Fruit fly (Drosophila melanogaster) whole organism, embryonic: ENCODE measurements around the gene Fpgs1.

Experiments
- B-H1 ChIP-seq: fragments of 200-800 bp; sonication (Bioruptor generic); IDR thresholded peaks from 3 replicates; pipeline ENCODE4 v1.3.6; 2022; ENCODE audit warnings: missing biosample characterization, missing genetic modification characterization
- Bgb ChIP-seq: fragments of 200-800 bp; sonication (Bioruptor generic); IDR thresholded peaks from 2 replicates; pipeline ENCODE4 v1.3.6; 2022; ENCODE audit warnings: missing biosample characterization, missing genetic modification characterization; ENCODE audit not compliant: partially characterized antibody
- BtbVII ChIP-seq: fragments of 200-800 bp; sonication (Bioruptor generic); optimal IDR thresholded peaks from 3 replicates; lab custom pipeline; 2017; ENCODE audit warnings: missing biosample characterization, mild to moderate bottlenecking, missing genetic modification characterization
- Bteb2 ChIP-seq: fragments of 200-800 bp; sonication (Bioruptor generic); optimal IDR thresholded peaks from 2 replicates; lab custom pipeline; 2016; ENCODE audit warnings: missing biosample characterization, missing genetic modification characterization
- CG10366 ChIP-seq: fragments of 200-800 bp; sonication (Bioruptor generic); IDR thresholded peaks from 2 replicates; pipeline ENCODE4 v1.3.6; 2022; ENCODE audit warnings: missing biosample characterization, missing genetic modification characterization
- CG11504 ChIP-seq: fragments of 200-800 bp; sonication (Bioruptor generic); optimal IDR thresholded peaks from 3 replicates; lab custom pipeline; 2019; ENCODE audit warnings: missing biosample characterization, mild to moderate bottlenecking, missing genetic modification characterization, moderate library complexity
- CG12236 ChIP-seq: fragments of 200-800 bp; sonication (Bioruptor generic); optimal IDR thresholded peaks from 2 replicates; lab custom pipeline; 2016; ENCODE audit warnings: missing biosample characterization, missing genetic modification characterization
- CG12769 ChIP-seq: fragments of 200-800 bp; sonication (Bioruptor generic); optimal IDR thresholded peaks from 2 replicates; lab custom pipeline; 2019; ENCODE audit warnings: missing biosample characterization, mild to moderate bottlenecking, missing genetic modification characterization, moderate library complexity
- CG14710 ChIP-seq: fragments of 200-800 bp; sonication (Bioruptor generic); optimal IDR thresholded peaks from 3 replicates; lab custom pipeline; 2019; ENCODE audit warnings: missing biosample characterization, mild to moderate bottlenecking, missing genetic modification characterization, moderate library complexity
- CG15073 ChIP-seq: fragments of 200-800 bp; sonication (Bioruptor generic); optimal IDR thresholded peaks from 2 replicates; lab custom pipeline; 2016; ENCODE audit warnings: missing biosample characterization, missing genetic modification characterization
- CG16863 ChIP-seq: fragments of 200-800 bp; sonication (Bioruptor generic); optimal IDR thresholded peaks from 3 replicates; lab custom pipeline; 2016; ENCODE audit warnings: missing biosample characterization, missing genetic modification characterization
- CG17385 ChIP-seq: fragments of 200-800 bp; sonication (Bioruptor generic); optimal IDR thresholded peaks from 3 replicates; lab custom pipeline; 2018; ENCODE audit warnings: missing biosample characterization, mild to moderate bottlenecking, missing genetic modification characterization
- CG2129 ChIP-seq: fragments of 200-800 bp; sonication (Bioruptor generic); IDR thresholded peaks from 2 replicates; pipeline ENCODE4 v1.3.6; 2022; ENCODE audit warnings: missing biosample characterization, missing genetic modification characterization; ENCODE audit not compliant: partially characterized antibody
- CG30020 ChIP-seq: fragments of 200-800 bp; optimal IDR thresholded peaks from 2 replicates; lab custom pipeline; 2019; ENCODE audit warnings: missing biosample characterization, mild to moderate bottlenecking, missing genetic modification characterization, moderate library complexity
- CG32772 ChIP-seq: fragments of 200-800 bp; sonication (Bioruptor generic); IDR thresholded peaks from 2 replicates; pipeline ENCODE4 v1.3.6; 2022; ENCODE audit warnings: missing biosample characterization, missing genetic modification characterization
- CG3838 ChIP-seq: fragments of 200-800 bp; sonication (Bioruptor generic); optimal IDR thresholded peaks from 3 replicates; lab custom pipeline; 2016; ENCODE audit warnings: missing biosample characterization, missing genetic modification characterization
- CG4328 ChIP-seq: fragments of 200-800 bp; sonication (Bioruptor generic); optimal IDR thresholded peaks from 3 replicates; lab custom pipeline; 2017; ENCODE audit warnings: missing biosample characterization, missing genetic modification reagents, missing genetic modification characterization
- CG5245 ChIP-seq: fragments of 200-800 bp; sonication (Bioruptor generic); optimal IDR thresholded peaks from 3 replicates; lab custom pipeline; 2016; ENCODE audit warnings: missing biosample characterization, missing genetic modification characterization
- CG7556 ChIP-seq: fragments of 200-800 bp; sonication (Bioruptor generic); optimal IDR thresholded peaks from 2 replicates; lab custom pipeline; 2017; ENCODE audit warnings: missing biosample characterization, mild to moderate bottlenecking, missing genetic modification characterization
- CG8388 ChIP-seq: fragments of 200-800 bp; sonication (Bioruptor generic); optimal IDR thresholded peaks from 2 replicates; lab custom pipeline; 2019; ENCODE audit warnings: missing biosample characterization, mild to moderate bottlenecking, missing genetic modification characterization, moderate library complexity
- Camta ChIP-seq: fragments of 200-800 bp; sonication (Bioruptor generic); optimal IDR thresholded peaks from 2 replicates; lab custom pipeline; 2016; ENCODE audit warnings: missing biosample characterization, missing genetic modification characterization
- Dek ChIP-seq: fragments of 200-800 bp; sonication (Bioruptor generic); optimal IDR thresholded peaks from 3 replicates; lab custom pipeline; 2019; ENCODE audit warnings: missing biosample characterization, mild to moderate bottlenecking, missing genetic modification characterization, moderate library complexity
- Dref ChIP-seq: fragments of 200-800 bp; sonication (Bioruptor generic); IDR thresholded peaks from 2 replicates; pipeline ENCODE4 v1.3.6; 2022; ENCODE audit warnings: missing biosample characterization, missing genetic modification characterization
- ERR ChIP-seq: fragments of 200-800 bp; sonication (Bioruptor generic); optimal IDR thresholded peaks from 2 replicates; lab custom pipeline; 2016; ENCODE audit warnings: missing biosample characterization, missing genetic modification characterization
- Gsc ChIP-seq: fragments of 200-800 bp; sonication (Bioruptor generic); IDR thresholded peaks from 2 replicates; pipeline ENCODE4 v1.3.6; 2022; ENCODE audit warnings: missing biosample characterization, missing genetic modification characterization
- Hey ChIP-seq: fragments of 200-800 bp; sonication (Bioruptor generic); optimal IDR thresholded peaks from 3 replicates; lab custom pipeline; 2018; ENCODE audit warnings: missing biosample characterization, mild to moderate bottlenecking, missing genetic modification characterization
- Lhr ChIP-seq: fragments of 200-800 bp; sonication (Bioruptor generic); optimal IDR thresholded peaks from 3 replicates; lab custom pipeline; 2017; ENCODE audit warnings: mild to moderate bottlenecking, missing biosample characterization, missing genetic modification reagents, missing genetic modification characterization
- Lim3 ChIP-seq: fragments of 200-800 bp; sonication (Bioruptor generic); IDR thresholded peaks from 2 replicates; pipeline ENCODE4 v1.3.6; 2022; ENCODE audit warnings: missing biosample characterization, missing genetic modification characterization
- MTF-1 ChIP-seq: fragments of 200-800 bp; sonication (Bioruptor generic); optimal IDR thresholded peaks from 2 replicates; lab custom pipeline; 2018; ENCODE audit warnings: missing biosample characterization, mild to moderate bottlenecking, missing genetic modification characterization, borderline replicate concordance
- Mes4 ChIP-seq: fragments of 200-800 bp; sonication (Bioruptor generic); optimal IDR thresholded peaks from 2 replicates; lab custom pipeline; 2016; ENCODE audit warnings: missing biosample characterization, missing genetic modification characterization
- NFAT ChIP-seq: fragments of 200-800 bp; sonication (Bioruptor generic); IDR thresholded peaks from 2 replicates; pipeline ENCODE4 v1.3.6; 2022; ENCODE audit warnings: missing biosample characterization, missing genetic modification characterization
- Neu2 ChIP-seq: fragments of 200-800 bp; sonication (Bioruptor generic); optimal IDR thresholded peaks from 3 replicates; lab custom pipeline; 2016; ENCODE audit warnings: missing biosample characterization, missing genetic modification characterization, borderline replicate concordance
- Nf-YA ChIP-seq: fragments of 200-800 bp; sonication (Bioruptor generic); IDR thresholded peaks from 2 replicates; pipeline ENCODE4 v1.3.6; 2022; ENCODE audit warnings: missing biosample characterization, missing genetic modification characterization
- Oaz ChIP-seq: fragments of 200-800 bp; sonication (Bioruptor generic); IDR thresholded peaks from 2 replicates; pipeline ENCODE4 v1.3.6; 2022; ENCODE audit warnings: missing biosample characterization, missing genetic modification characterization
- Taf1 ChIP-seq: fragments of 200-800 bp; sonication (Bioruptor generic); IDR thresholded peaks from 2 replicates; pipeline ENCODE4 v1.3.6; 2022; ENCODE audit warnings: missing biosample characterization, missing genetic modification characterization
- bbx ChIP-seq: fragments of 200-800 bp; sonication (Bioruptor generic); IDR thresholded peaks from 2 replicates; pipeline ENCODE4 v1.3.6; 2022; ENCODE audit warnings: missing biosample characterization, missing genetic modification characterization; ENCODE audit not compliant: partially characterized antibody
- dan ChIP-seq: fragments of 200-800 bp; sonication (Bioruptor generic); IDR thresholded peaks from 2 replicates; pipeline ENCODE4 v1.3.6; 2022; ENCODE audit warnings: missing biosample characterization, missing genetic modification characterization
- mld ChIP-seq: fragments of 200-800 bp; sonication (Bioruptor generic); IDR thresholded peaks from 3 replicates; pipeline ENCODE4 v1.3.6; 2022; ENCODE audit warnings: missing biosample characterization, missing genetic modification characterization; ENCODE audit not compliant: partially characterized antibody
- oc ChIP-seq: fragments of 200-800 bp; sonication (Bioruptor generic); optimal IDR thresholded peaks from 2 replicates; lab custom pipeline; 2018; ENCODE audit warnings: missing biosample characterization, mild to moderate bottlenecking, missing genetic modification characterization, moderate library complexity
- prd ChIP-seq, 3 experiments: fragments of >200 bp in 2 of 3; fragments of 200-800 bp in 1 of 3; sonication (Bioruptor generic) in 1 of 3; optimal IDR thresholded peaks in 2 of 3; IDR thresholded peaks in 1 of 3; 2 replicates in 2 of 3; 3 replicates in 1 of 3; pipeline versions ENCODE4 v1.3.6 to Lab custom; 2017 to 2022; ENCODE audit warnings: missing biosample characterization in 1 of 3, missing genetic modification characterization in 1 of 3
- rib ChIP-seq: fragments of 200-800 bp; sonication (Bioruptor generic); IDR thresholded peaks from 2 replicates; pipeline ENCODE4 v1.3.6; 2022; ENCODE audit warnings: missing biosample characterization, missing genetic modification characterization
- scrt ChIP-seq: fragments of 200-800 bp; sonication (Bioruptor generic); optimal IDR thresholded peaks from 2 replicates; lab custom pipeline; 2018; ENCODE audit warnings: missing biosample characterization, mild to moderate bottlenecking, missing genetic modification characterization, moderate library complexity
- seq ChIP-seq: fragments of 200-800 bp; sonication (Bioruptor generic); IDR thresholded peaks from 2 replicates; pipeline ENCODE4 v1.3.6; 2022; ENCODE audit warnings: missing biosample characterization, missing genetic modification characterization
- sisA ChIP-seq: fragments of 200-800 bp; sonication (Bioruptor generic); IDR thresholded peaks from 2 replicates; pipeline ENCODE4 v1.3.6; 2022; ENCODE audit warnings: missing biosample characterization, missing genetic modification characterization
- sob ChIP-seq: fragments of 200-800 bp; sonication (Bioruptor generic); IDR thresholded peaks from 2 replicates; pipeline ENCODE4 v1.3.6; 2022; ENCODE audit warnings: missing biosample characterization, missing genetic modification characterization
- ssp ChIP-seq: fragments of 200-800 bp; sonication (Bioruptor generic); IDR thresholded peaks from 2 replicates; pipeline ENCODE4 v1.3.6; 2022; ENCODE audit warnings: missing biosample characterization, missing genetic modification characterization
- ttk ChIP-seq: fragments of 200-800 bp; sonication (Bioruptor generic); IDR thresholded peaks from 2 replicates; pipeline ENCODE4 v2.1.2; 2022; ENCODE audit warnings: missing biosample characterization, missing genetic modification characterization
- tx ChIP-seq: fragments of 200-800 bp; sonication (Bioruptor generic); optimal IDR thresholded peaks from 2 replicates; lab custom pipeline; 2016; ENCODE audit warnings: missing biosample characterization, missing genetic modification characterization
- unc-4 ChIP-seq: fragments of 200-800 bp; sonication (Bioruptor generic); IDR thresholded peaks from 2 replicates; pipeline ENCODE4 v1.3.6; 2022; ENCODE audit warnings: missing biosample characterization, missing genetic modification characterization; ENCODE audit not compliant: partially characterized antibody
- wor ChIP-seq: fragments of 200-800 bp; sonication (Bioruptor generic); IDR thresholded peaks from 2 replicates; pipeline ENCODE4 v1.3.6; 2022; ENCODE audit warnings: missing biosample characterization, missing genetic modification characterization
- zf30C ChIP-seq: fragments of 200-800 bp; sonication (Bioruptor generic); optimal IDR thresholded peaks from 3 replicates; lab custom pipeline; 2018; ENCODE audit warnings: missing biosample characterization, mild to moderate bottlenecking, missing genetic modification characterization

Gene Fpgs1

DNA sequence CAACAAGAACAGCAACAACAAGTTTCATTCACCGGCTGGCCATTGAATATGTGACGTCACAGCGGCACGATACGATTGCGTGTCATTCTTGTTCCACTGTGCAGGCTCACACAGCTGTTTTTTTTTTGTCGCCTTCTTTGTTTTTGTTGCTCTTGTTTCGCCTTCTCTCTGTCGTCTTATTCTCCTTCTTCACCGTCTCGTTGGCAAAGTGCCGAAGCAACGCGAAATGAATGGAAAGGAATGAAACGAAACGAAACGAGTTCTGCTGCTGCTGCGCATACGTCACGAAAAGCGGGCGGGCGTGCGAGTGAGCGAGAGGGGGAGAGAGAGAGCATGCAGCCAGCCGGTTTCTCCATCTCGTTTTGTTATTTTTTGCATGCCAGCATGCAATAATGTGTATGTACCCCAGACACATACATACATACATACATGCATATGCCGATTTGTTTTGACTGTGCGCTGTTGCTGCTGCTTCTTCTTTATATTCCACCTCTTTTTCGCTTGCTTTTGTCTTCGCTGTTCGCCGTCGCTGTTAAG, 36.9 kb upstream of the Fpgs1 start (continued):
- TF ChIP-seq Nf-YA: no peak
- TF ChIP-seq CG32772: no peak
- TF ChIP-seq CG5245 (GFP tag; lab: Kevin White, UChicago): no peak
- TF ChIP-seq prd (optimal IDR thresholded peaks at IDR 0.05; lab: Kevin White, UChicago): no peak
- TF ChIP-seq prd (GFP tag; IDR thresholded peaks at IDR 0.05; lab: Robert Waterston, UW): no peak
- no peak for TF ChIP-seq wor (GFP tag; lab: Robert Waterston, UW)
- no peak for TF ChIP-seq Lim3 (GFP tag; lab: Robert Waterston, UW)
- TF ChIP-seq ERR (GFP tag; lab: Kevin White, UChicago): no peak
- TF ChIP-seq tx: no peak
- no peak for TF ChIP-seq Dek (tag; lab: Kevin White, UChicago)
- no peak for TF ChIP-seq CG30020 (tag; lab: Kevin White, UChicago)
- no peak for TF ChIP-seq CG16863 (GFP tag; lab: Kevin White, UChicago)
- no peak for TF ChIP-seq CG12236 (GFP tag; lab: Kevin White, UChicago)
- TF ChIP-seq CG4328 (GFP tag; lab: Kevin White, UChicago): no peak
- no peak for TF ChIP-seq Gsc (GFP tag; lab: Robert Waterston, UW)
- TF ChIP-seq BtbVII (GFP tag; lab: Kevin White, UChicago): peak; percentile 41
- TF ChIP-seq CG14710: no peak
- no peak for TF ChIP-seq Camta (GFP tag; lab: Kevin White, UChicago)
- no peak for TF ChIP-seq seq (GFP tag; lab: Robert Waterston, UW)
- TF ChIP-seq Dref (GFP tag; lab: Robert Waterston, UW): no peak
- peak; percentile 28 for TF ChIP-seq scrt (GFP tag; lab: Kevin White, UChicago)
- no peak for TF ChIP-seq unc-4
- TF ChIP-seq Taf1 (GFP tag; lab: Robert Waterston, UW): no peak
- no peak for TF ChIP-seq Mes4 (GFP tag; lab: Kevin White, UChicago)
- peak; percentile 87 for TF ChIP-seq CG17385
- TF ChIP-seq CG7556 (GFP tag; lab: Kevin White, UChicago): no peak
- no peak for TF ChIP-seq MTF-1
- TF ChIP-seq Bgb (GFP tag; lab: Robert Waterston, UW): no peak
- no peak for TF ChIP-seq sob
- 0 out of 2 replicates have a peak, but pooled peaks have one; percentile 11 for TF ChIP-seq bbx
- TF ChIP-seq ttk (GFP tag; lab: Robert Waterston, UW): no peak
- TF ChIP-seq CG2129 (GFP tag; lab: Robert Waterston, UW): no peak
- no peak for TF ChIP-seq CG8388 (GFP tag; lab: Kevin White, UChicago)
- TF ChIP-seq zf30C (GFP tag; lab: Kevin White, UChicago): no peak
- TF ChIP-seq Lhr (GFP tag; lab: Kevin White, UChicago): no peak
- no peak for TF ChIP-seq dan
- no peak for TF ChIP-seq Hey (tag; lab: Kevin White, UChicago)
- no peak for TF ChIP-seq NFAT
- TF ChIP-seq CG10366 (GFP tag; lab: Robert Waterston, UW): no peak
- TF ChIP-seq rib (GFP tag; lab: Robert Waterston, UW): peak; percentile 94
- TF ChIP-seq mld (GFP tag; lab: Robert Waterston, UW): no peak
- TF ChIP-seq CG3838 (GFP tag; lab: Kevin White, UChicago): no peak
- TF ChIP-seq CG12769: peak; percentile 13
- TF ChIP-seq B-H1 (GFP tag; lab: Robert Waterston, UW): no peak
- TF ChIP-seq Oaz (GFP tag; lab: Robert Waterston, UW): no peak
- TF ChIP-seq oc (tag; lab: Kevin White, UChicago): no peak
- TF ChIP-seq sisA (GFP tag; lab: Robert Waterston, UW): no peak
- no peak for TF ChIP-seq Neu2 (GFP tag; lab: Kevin White, UChicago)
- peak; percentile 18 for TF ChIP-seq CG11504 (tag; lab: Kevin White, UChicago)
- TF ChIP-seq CG15073 (GFP tag; lab: Kevin White, UChicago): no peak
- no peak for TF ChIP-seq Bteb2 (GFP tag; lab: Kevin White, UChicago)
- no peak for TF ChIP-seq ssp
